Worm (Caenorhabditis elegans) whole organism, late embryonic: ENCODE measurements around the gene R08D7.7.

Experiments
- ama-1 ChIP-seq: fragments of 150-350 bp; optimal IDR thresholded peaks from 2 replicates; lab custom pipeline; 2014
- ceh-22 ChIP-seq: sonication (generic microtip); optimal IDR thresholded peaks from 2 replicates; lab custom pipeline; 2017; ENCODE audit warnings: missing biosample characterization, missing genetic modification characterization
- ceh-24 ChIP-seq: sonication (generic microtip); optimal IDR thresholded peaks from 2 replicates; lab custom pipeline; 2016; ENCODE audit warnings: mild to moderate bottlenecking, missing genetic modification characterization, missing compliant biosample characterization
- ceh-48 ChIP-seq: sonication (generic microtip); optimal IDR thresholded peaks from 2 replicates; lab custom pipeline; 2016; ENCODE audit warnings: missing genetic modification characterization, inconsistent platforms, missing compliant biosample characterization
- che-1 ChIP-seq: sonication (generic microtip); optimal IDR thresholded peaks from 2 replicates; lab custom pipeline; 2016; ENCODE audit warnings: mild to moderate bottlenecking, missing genetic modification characterization, missing compliant biosample characterization
- dmd-4 ChIP-seq: sonication (generic microtip); optimal IDR thresholded peaks from 2 replicates; lab custom pipeline; 2016; ENCODE audit warnings: borderline replicate concordance, missing genetic modification characterization, missing compliant biosample characterization
- dve-1 ChIP-seq: sonication (generic microtip); optimal IDR thresholded peaks from 2 replicates; lab custom pipeline; 2017; ENCODE audit warnings: antibody characterized with exemption, mild to moderate bottlenecking, missing genetic modification characterization, missing compliant biosample characterization
- elt-2 ChIP-seq: sonication (generic microtip); optimal IDR thresholded peaks from 2 replicates; lab custom pipeline; 2016; ENCODE audit warnings: missing genetic modification reagents, missing genetic modification characterization, missing compliant biosample characterization
- fax-1 ChIP-seq: sonication (generic microtip); optimal IDR thresholded peaks from 2 replicates; lab custom pipeline; 2016; ENCODE audit warnings: missing genotype, missing genetic modification characterization, missing compliant biosample characterization
- nhr-11 ChIP-seq: fragments of 150-350 bp; optimal IDR thresholded peaks from 2 replicates; lab custom pipeline; 2014; ENCODE audit warnings: missing biosample characterization, missing genetic modification characterization
- odd-2 ChIP-seq: sonication (generic microtip); optimal IDR thresholded peaks from 2 replicates; lab custom pipeline; 2017; ENCODE audit warnings: antibody characterized with exemption, mild to moderate bottlenecking, missing genetic modification characterization, missing compliant biosample characterization
- sdc-2 ChIP-seq: sonication (generic microtip); optimal IDR thresholded peaks from 2 replicates; lab custom pipeline; 2016; ENCODE audit warnings: missing genotype, missing genetic modification characterization, missing compliant biosample characterization
- tbx-2 ChIP-seq: sonication (generic microtip); optimal IDR thresholded peaks from 2 replicates; lab custom pipeline; 2016; ENCODE audit warnings: missing genetic modification characterization, missing compliant biosample characterization
- unc-86 ChIP-seq: sonication (generic microtip); optimal IDR thresholded peaks from 2 replicates; lab custom pipeline; 2016; ENCODE audit warnings: missing genetic modification characterization, missing compliant biosample characterization

DNA sequence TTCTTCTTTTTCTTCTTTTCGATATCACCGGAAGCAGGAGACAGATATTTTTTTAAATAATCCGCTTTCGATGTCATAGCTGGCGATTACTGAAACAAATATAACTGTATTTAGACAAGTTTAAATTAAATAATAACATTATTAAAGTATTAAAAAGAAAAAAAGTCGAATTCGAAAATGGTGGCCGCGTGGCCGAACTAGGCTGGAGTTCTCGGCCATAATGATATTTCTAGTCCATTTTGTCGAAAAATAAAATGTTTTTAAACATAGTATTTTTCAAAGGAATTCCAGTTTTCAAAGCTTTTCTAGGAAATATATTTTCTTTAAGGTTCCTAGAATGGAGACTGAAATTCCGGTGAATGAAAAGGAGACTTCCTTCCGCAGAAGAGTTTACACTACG is 22.2 kb upstream of the R08D7.7 start, which contains the start of the genes bud-13 and rpap-2:
- TF ChIP-seq odd-2 (tag; lab: Kevin White, UChicago) = no peak
- TF ChIP-seq ama-1 (lab: Kevin White, UChicago) = no peak
- TF ChIP-seq ceh-48 (tag; lab: Kevin White, UChicago) = no peak
- TF ChIP-seq elt-2 (tag; lab: Kevin White, UChicago) = no peak
- no peak for TF ChIP-seq unc-86
- TF ChIP-seq dmd-4 (tag; lab: Kevin White, UChicago) = no peak
- TF ChIP-seq fax-1 (tag; lab: Kevin White, UChicago) = no peak
- no peak for TF ChIP-seq ceh-22
- TF ChIP-seq che-1 (tag; lab: Kevin White, UChicago) = no peak
- TF ChIP-seq dve-1 = no peak
- peak; percentile 36 for TF ChIP-seq tbx-2 (tag; lab: Kevin White, UChicago)
- TF ChIP-seq nhr-11 (tag; lab: Kevin White, UChicago) = no peak
- no peak for TF ChIP-seq ceh-24 (tag; lab: Kevin White, UChicago)
- no peak for TF ChIP-seq sdc-2 (tag; lab: Kevin White, UChicago)
